Fruit fly (Drosophila melanogaster): Measurements from ENCODE around the gene epsilonCOP.

Gene epsilonCOP

dm6 chr2L:6480212-6480994 lies 8.5 kb upstream of the epsilonCOP start, which contains the start of the genes Sec61alpha and Daxx (continued):
- TF ChIP-seq gfzf (GFP tag; optimal IDR thresholded peaks at IDR 0.05) (peak; percentile 93), eve (GFP tag; optimal IDR thresholded peaks at IDR 0.05) (no peak), PHDP (tag; optimal IDR thresholded peaks at IDR 0.05) (peak; percentile 84), fd3F (GFP tag; optimal IDR thresholded peaks at IDR 0.05) (peak; percentile 81), NC2α (GFP tag; optimal IDR thresholded peaks at IDR 0.05) (peak; percentile 16), pita (GFP tag; optimal IDR thresholded peaks at IDR 0.05) (no peak), Lpt (GFP tag; optimal IDR thresholded peaks at IDR 0.05) (no peak), CG30020 (tag; optimal IDR thresholded peaks at IDR 0.05) (peak; percentile 74), cato (GFP tag; optimal IDR thresholded peaks at IDR 0.05; ENCODE audit: borderline replicate concordance) (peak; percentile 84), fd102C (GFP tag; optimal IDR thresholded peaks at IDR 0.05) (no peak), Ptx1 (GFP tag; IDR thresholded peaks at IDR 0.05) (peak; percentile 84), CrebB (tag; optimal IDR thresholded peaks at IDR 0.05) (peak; percentile 63), CG15601 (tag; optimal IDR thresholded peaks at IDR 0.05) (peak; percentile 78), slbo (GFP tag; IDR thresholded peaks at IDR 0.05) (peak; percentile 93), CG43689 (GFP tag; IDR thresholded peaks at IDR 0.05) (peak; percentile 38; the same call in 1 of the 2 replicates), mirr (GFP tag; optimal IDR thresholded peaks at IDR 0.05) (peak; percentile 36), ase (GFP tag; IDR thresholded peaks at IDR 0.05) (peak; percentile 77), tgo (GFP tag; IDR thresholded peaks at IDR 0.05) (peak; percentile 83), kni (GFP tag; optimal IDR thresholded peaks at IDR 0.05) (no peak), slou (GFP tag; optimal IDR thresholded peaks at IDR 0.05) (peak; percentile 89), gsb (GFP tag; IDR thresholded peaks at IDR 0.05) (peak; percentile 54), gce (GFP tag; IDR thresholded peaks at IDR 0.05) (peak; percentile 50; the same call in 1 of the 3 replicates), Antp (GFP tag; optimal IDR thresholded peaks at IDR 0.05) (peak; percentile 93), CG6654 (GFP tag; optimal IDR thresholded peaks at IDR 0.05) (peak; percentile 30), trh (GFP tag; optimal IDR thresholded peaks at IDR 0.05) (peak; percentile 65), Hmr (GFP tag; optimal IDR thresholded peaks at IDR 0.05) (peak; percentile 91), CG11398 (GFP tag; optimal IDR thresholded peaks at IDR 0.05) (peak; percentile 64), CG7357 (GFP tag; IDR thresholded peaks at IDR 0.05) (peak; percentile 67; the same call in 2 of the 3 replicates), crc (GFP tag; optimal IDR thresholded peaks at IDR 0.05) (peak; percentile 83), Hr3 (GFP tag; optimal IDR thresholded peaks at IDR 0.05) (peak; percentile 87), mam (GFP tag; optimal IDR thresholded peaks at IDR 0.05) (peak; percentile 95), dimm (GFP tag; IDR thresholded peaks at IDR 0.05) (peak; percentile 72), CG17802 (tag; optimal IDR thresholded peaks at IDR 0.05) (peak; percentile 21), pum (GFP tag; optimal IDR thresholded peaks at IDR 0.05) (peak; percentile 88), ash1 (GFP tag; optimal IDR thresholded peaks at IDR 0.05) (no peak), CG12219 (GFP tag; optimal IDR thresholded peaks at IDR 0.05) (peak; percentile 69), unc-4 (GFP tag; IDR thresholded peaks at IDR 0.05; ENCODE audit: partially characterized antibody) (peak; percentile 98), CG32772 (GFP tag; IDR thresholded peaks at IDR 0.05) (peak; percentile 79), odd (GFP tag; optimal IDR thresholded peaks at IDR 0.05) (peak; percentile 48), Nf-YC (tag; optimal IDR thresholded peaks at IDR 0.05) (peak; percentile 78), CG13287 (GFP tag; IDR thresholded peaks at IDR 0.05; ENCODE audit: partially characterized antibody) (peak; percentile 98), dm (GFP tag; optimal IDR thresholded peaks at IDR 0.05) (peak; percentile 68), Bgb (GFP tag; IDR thresholded peaks at IDR 0.05; ENCODE audit: partially characterized antibody) (peak; percentile 100), CG14965 (GFP tag; optimal IDR thresholded peaks at IDR 0.05; ENCODE audit: borderline replicate concordance) (peak; percentile 17), HLH3B (GFP tag; IDR thresholded peaks at IDR 0.05) (peak; percentile 81), CG33557 (GFP tag; optimal IDR thresholded peaks at IDR 0.05) (peak; percentile 50), Dad (GFP tag; optimal IDR thresholded peaks at IDR 0.05) (peak; percentile 88), dysf (GFP tag; IDR thresholded peaks at IDR 0.05) (peak; percentile 88), CoRest (tag; optimal IDR thresholded peaks at IDR 0.05) (peak; percentile 85)

Measured in whole organism, embryonic.